Worm (Caenorhabditis elegans) whole organism, late embryonic: ENCODE data around the gene sru-13.

ENCODE experiments used
- C38D4.7 ChIP-seq: fragments of 200-800 bp; sonication (Bioruptor generic); optimal IDR thresholded peaks from 2 replicates; lab custom pipeline; 2018; ENCODE audit warnings: mild to moderate bottlenecking, missing genetic modification characterization, moderate library complexity, missing compliant biosample characterization
- K02D7.2 ChIP-seq: sonication (generic microtip); optimal IDR thresholded peaks from 2 replicates; lab custom pipeline; 2017; ENCODE audit warnings: mild to moderate bottlenecking, missing genetic modification characterization, missing compliant biosample characterization
- K09A11.1 ChIP-seq: sonication (generic microtip); optimal IDR thresholded peaks from 2 replicates; lab custom pipeline; 2017; ENCODE audit warnings: antibody characterized with exemption, mild to moderate bottlenecking, missing genetic modification characterization, missing compliant biosample characterization; ENCODE audit not compliant: insufficient read depth
- Y22D7AL.16 ChIP-seq: sonication (generic microtip); optimal IDR thresholded peaks from 2 replicates; lab custom pipeline; 2016; ENCODE audit warnings: missing genetic modification characterization, missing compliant biosample characterization
- ahr-1 ChIP-seq: sonication (generic microtip); optimal IDR thresholded peaks from 2 replicates; lab custom pipeline; 2016; ENCODE audit warnings: missing genetic modification characterization, missing compliant biosample characterization
- ceh-14 ChIP-seq: sonication (generic microtip); optimal IDR thresholded peaks from 2 replicates; lab custom pipeline; 2016; ENCODE audit warnings: missing genotype, missing genetic modification characterization, missing compliant biosample characterization
- ceh-19 ChIP-seq: fragments of 200-800 bp; sonication (Bioruptor generic); optimal IDR thresholded peaks from 2 replicates; lab custom pipeline; 2018; ENCODE audit warnings: mild to moderate bottlenecking, missing genetic modification characterization, missing compliant biosample characterization
- ceh-24 ChIP-seq: sonication (generic microtip); optimal IDR thresholded peaks from 2 replicates; lab custom pipeline; 2016; ENCODE audit warnings: mild to moderate bottlenecking, missing genetic modification characterization, missing compliant biosample characterization
- ceh-30 ChIP-seq: fragments of 150-350 bp; optimal IDR thresholded peaks from 2 replicates; lab custom pipeline; 2014; ENCODE audit warnings: missing biosample characterization, missing genetic modification characterization
- ceh-31 ChIP-seq: sonication (generic microtip); optimal IDR thresholded peaks from 2 replicates; lab custom pipeline; 2016; ENCODE audit warnings: missing genetic modification characterization, missing compliant biosample characterization
- ceh-45 ChIP-seq: fragments of 200-800 bp; sonication (Bioruptor generic); IDR thresholded peaks from 2 replicates; pipeline ENCODE4 v1.3.6; 2022; ENCODE audit warnings: missing genetic modification reagents, missing genetic modification characterization, missing compliant biosample characterization
- ceh-48 ChIP-seq: sonication (generic microtip); optimal IDR thresholded peaks from 2 replicates; lab custom pipeline; 2016; ENCODE audit warnings: missing genetic modification characterization, inconsistent platforms, missing compliant biosample characterization
- dmd-4 ChIP-seq: sonication (generic microtip); optimal IDR thresholded peaks from 2 replicates; lab custom pipeline; 2016; ENCODE audit warnings: borderline replicate concordance, missing genetic modification characterization, missing compliant biosample characterization
- elt-2 ChIP-seq: sonication (generic microtip); optimal IDR thresholded peaks from 2 replicates; lab custom pipeline; 2016; ENCODE audit warnings: missing genetic modification reagents, missing genetic modification characterization, missing compliant biosample characterization
- elt-4 ChIP-seq: sonication (generic microtip); optimal IDR thresholded peaks from 2 replicates; lab custom pipeline; 2016; ENCODE audit warnings: missing genetic modification characterization, missing compliant biosample characterization
- ets-4 ChIP-seq: sonication (generic microtip); optimal IDR thresholded peaks from 2 replicates; lab custom pipeline; 2016; ENCODE audit warnings: missing genetic modification characterization, missing compliant biosample characterization
- eyg-1 ChIP-seq: sonication (generic microtip); optimal IDR thresholded peaks from 2 replicates; lab custom pipeline; 2016; ENCODE audit warnings: missing genotype, missing genetic modification characterization, missing compliant biosample characterization
- fax-1 ChIP-seq: sonication (generic microtip); optimal IDR thresholded peaks from 2 replicates; lab custom pipeline; 2016; ENCODE audit warnings: missing genotype, missing genetic modification characterization, missing compliant biosample characterization
- fkh-10 ChIP-seq: fragments of 150-350 bp; optimal IDR thresholded peaks from 2 replicates; lab custom pipeline; 2014; ENCODE audit warnings: missing biosample characterization, missing genetic modification reagents, missing genetic modification characterization
- hlh-13 ChIP-seq: fragments of 200-800 bp; sonication (Bioruptor generic); optimal IDR thresholded peaks from 2 replicates; lab custom pipeline; 2018; ENCODE audit warnings: mild to moderate bottlenecking, missing genetic modification characterization, missing compliant biosample characterization
- hlh-15 ChIP-seq: sonication (generic microtip); optimal IDR thresholded peaks from 2 replicates; lab custom pipeline; 2016; ENCODE audit warnings: missing genetic modification characterization, missing compliant biosample characterization
- hlh-6 ChIP-seq: sonication (generic microtip); optimal IDR thresholded peaks from 2 replicates; lab custom pipeline; 2016; ENCODE audit warnings: missing genotype, missing genetic modification characterization, missing compliant biosample characterization
- hlh-8 ChIP-seq: sonication (generic microtip); optimal IDR thresholded peaks from 2 replicates; lab custom pipeline; 2016; ENCODE audit warnings: missing genotype, missing genetic modification characterization, missing compliant biosample characterization
- lim-6 ChIP-seq: sonication (generic microtip); optimal IDR thresholded peaks from 2 replicates; lab custom pipeline; 2016; ENCODE audit warnings: missing genetic modification characterization, missing compliant biosample characterization
- lin-11 ChIP-seq: fragments of 200-800 bp; sonication (Bioruptor generic); optimal IDR thresholded peaks from 2 replicates; lab custom pipeline; 2018; ENCODE audit warnings: mild to moderate bottlenecking, missing genetic modification characterization, missing compliant biosample characterization
- mec-3 ChIP-seq: sonication (generic microtip); optimal IDR thresholded peaks from 2 replicates; lab custom pipeline; 2016; ENCODE audit warnings: borderline replicate concordance, missing genetic modification characterization, missing compliant biosample characterization
- nfya-1 ChIP-seq: sonication (generic microtip); optimal IDR thresholded peaks from 2 replicates; lab custom pipeline; 2017; ENCODE audit warnings: missing genetic modification characterization, mild to moderate bottlenecking, missing compliant biosample characterization, antibody characterized with exemption, moderate library complexity
- npax-4 ChIP-seq: sonication (generic microtip); optimal IDR thresholded peaks from 2 replicates; lab custom pipeline; 2016; ENCODE audit warnings: missing genetic modification characterization, missing compliant biosample characterization
- pat-9 ChIP-seq: fragments of 200-800 bp; sonication (Bioruptor generic); optimal IDR thresholded peaks from 2 replicates; lab custom pipeline; 2018; ENCODE audit warnings: mild to moderate bottlenecking, missing genetic modification characterization, moderate library complexity, missing compliant biosample characterization
- pax-1 ChIP-seq: fragments of 150-350 bp; optimal IDR thresholded peaks from 2 replicates; lab custom pipeline; 2014; ENCODE audit warnings: missing biosample characterization, missing genetic modification characterization
- pha-2 ChIP-seq: sonication (generic microtip); optimal IDR thresholded peaks from 2 replicates; lab custom pipeline; 2017; ENCODE audit warnings: mild to moderate bottlenecking, missing genetic modification characterization, missing compliant biosample characterization
- pha-4 ChIP-seq: fragments of 150-350 bp; optimal IDR thresholded peaks from 2 replicates; lab custom pipeline; 2018; ENCODE audit warnings: missing biosample characterization, missing genetic modification reagents, missing genetic modification characterization
- rnt-1 ChIP-seq: sonication (generic microtip); optimal IDR thresholded peaks from 2 replicates; lab custom pipeline; 2016; ENCODE audit warnings: missing genetic modification characterization, missing compliant biosample characterization
- sdc-2 ChIP-seq: sonication (generic microtip); optimal IDR thresholded peaks from 2 replicates; lab custom pipeline; 2016; ENCODE audit warnings: missing genotype, missing genetic modification characterization, missing compliant biosample characterization
- sox-2 ChIP-seq: fragments of 200-800 bp; sonication (Bioruptor generic); IDR thresholded peaks from 2 replicates; pipeline ENCODE4 v1.3.6; 2022; ENCODE audit warnings: missing genetic modification reagents, missing genetic modification characterization, missing compliant biosample characterization
- sox-4 ChIP-seq: sonication (generic microtip); optimal IDR thresholded peaks from 2 replicates; lab custom pipeline; 2017; ENCODE audit warnings: mild to moderate bottlenecking, missing genetic modification characterization, inconsistent platforms, missing compliant biosample characterization
- syd-9 ChIP-seq: sonication (generic microtip); optimal IDR thresholded peaks from 2 replicates; lab custom pipeline; 2016; ENCODE audit warnings: mild to moderate bottlenecking, missing genetic modification characterization, moderate library complexity, missing compliant biosample characterization
- tbx-7 ChIP-seq: sonication (generic microtip); optimal IDR thresholded peaks from 2 replicates; lab custom pipeline; 2016; ENCODE audit warnings: missing genotype, missing genetic modification characterization, missing compliant biosample characterization
- unc-3 ChIP-seq, 2 experiments: fragments of 200-800 bp in 1 of 2; sonication (Bioruptor generic) in 1 of 2; sonication (generic microtip) in 1 of 2; conservative IDR thresholded peaks in 1 of 2; optimal IDR thresholded peaks in 1 of 2; 2 replicates each; pipeline versions ENCODE4 v1.3.6 to Lab custom; 2016 to 2022; ENCODE audit warnings: missing compliant biosample characterization in 2 of 2, missing genetic modification characterization in 2 of 2, missing genetic modification reagents in 1 of 2
- unc-42 ChIP-seq: sonication (generic microtip); optimal IDR thresholded peaks from 2 replicates; lab custom pipeline; 2016; ENCODE audit warnings: missing genotype, missing genetic modification characterization, missing compliant biosample characterization
- ztf-16 ChIP-seq: sonication (generic microtip); optimal IDR thresholded peaks from 2 replicates; lab custom pipeline; 2017; ENCODE audit warnings: missing genetic modification characterization, missing compliant biosample characterization

Gene sru-13

DNA sequence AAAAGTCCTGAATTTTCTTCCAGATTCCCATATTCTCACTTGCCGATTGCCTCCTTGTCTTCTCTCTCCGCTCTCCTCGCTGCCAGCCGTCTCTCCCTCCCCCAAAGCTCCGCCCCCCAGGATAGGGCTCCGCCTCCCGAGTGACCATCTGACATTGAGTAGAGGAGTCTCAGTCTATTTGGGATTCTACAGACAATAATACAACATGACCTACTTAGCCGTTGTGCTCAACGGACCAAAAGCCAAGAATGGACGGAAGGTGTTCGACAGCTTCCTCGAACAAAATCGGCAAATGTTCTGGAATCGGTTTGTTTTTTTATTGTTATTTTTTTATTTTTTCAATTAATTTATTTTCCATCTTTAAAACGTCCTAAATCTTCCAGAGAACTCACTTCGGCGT lies 19.6 kb upstream of the sru-13 start, which contains the start of gene ham-1:
ham-1 (plus strand) TSS at position 173 of the 400 bp plus-strand sequence.
- TF ChIP-seq ceh-14 (no peak), ztf-16 (tag; lab: Kevin White, UChicago) (no peak), eyg-1 (tag; lab: Kevin White, UChicago) (no peak), sox-4 (no peak), pax-1 (tag; lab: Kevin White, UChicago) (no peak), fax-1 (no peak), elt-4 (tag; lab: Kevin White, UChicago) (no peak), sox-2 (GFP tag; lab: Robert Waterston, UW) (no peak), tbx-7 (no peak), ceh-45 (no peak), ceh-24 (tag; lab: Kevin White, UChicago) (no peak)

DNA sequence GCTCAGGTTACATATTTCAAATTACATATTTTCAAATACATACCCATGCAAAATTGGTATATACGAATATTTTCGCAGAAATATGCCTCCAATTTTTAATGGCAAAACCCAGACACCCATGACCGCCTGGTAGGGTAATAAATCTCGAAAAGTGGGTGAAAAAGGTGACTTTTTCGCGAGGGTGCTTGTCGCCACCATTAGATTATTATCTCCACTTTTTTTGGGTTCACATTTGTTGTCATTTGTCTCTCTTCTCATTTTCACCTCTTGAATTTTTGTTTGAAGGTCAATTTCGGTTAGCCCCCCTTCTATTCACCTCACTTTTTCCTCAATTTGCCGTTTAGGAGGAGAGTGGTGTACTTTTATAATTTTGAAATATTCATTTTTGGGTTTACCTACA lies 17.8 kb upstream of the sru-13 start:
- TF ChIP-seq syd-9 (tag; lab: Kevin White, UChicago), result no peak
- TF ChIP-seq ceh-45, result no peak
- TF ChIP-seq ceh-19 (GFP tag; lab: Kevin White, UChicago), result no peak
- no peak for TF ChIP-seq unc-42 (tag; lab: Kevin White, UChicago)
- TF ChIP-seq rnt-1, result no peak
- no peak for TF ChIP-seq K09A11.1 (tag; lab: Kevin White, UChicago)
- no peak for TF ChIP-seq hlh-15 (tag; lab: Kevin White, UChicago)

DNA sequence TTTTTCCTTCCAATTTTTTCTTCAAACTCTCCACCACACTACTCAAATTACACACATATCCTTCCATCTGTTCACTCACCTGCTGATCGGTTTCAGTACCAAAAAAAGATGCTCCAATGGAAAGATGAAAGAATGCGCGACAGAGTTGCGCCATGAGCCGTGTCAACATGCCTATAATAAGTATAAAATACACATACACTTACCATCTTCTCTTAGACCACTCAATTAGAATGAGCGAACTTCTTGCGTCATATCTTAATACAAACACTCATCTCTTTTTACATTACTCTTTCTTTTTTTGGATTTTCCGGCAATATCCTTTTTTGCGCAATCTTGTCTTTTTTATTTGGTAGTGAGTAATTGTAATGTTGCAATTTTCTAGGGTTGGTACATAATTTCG lies 15.3 kb upstream of the sru-13 start:
- no peak for TF ChIP-seq Y22D7AL.16 (tag; lab: Kevin White, UChicago)
- no peak for TF ChIP-seq ets-4 (tag; lab: Kevin White, UChicago)
- TF ChIP-seq mec-3, result no peak
- TF ChIP-seq ahr-1 (tag; lab: Kevin White, UChicago), result no peak
- TF ChIP-seq ceh-31 (tag; lab: Kevin White, UChicago), result no peak

DNA sequence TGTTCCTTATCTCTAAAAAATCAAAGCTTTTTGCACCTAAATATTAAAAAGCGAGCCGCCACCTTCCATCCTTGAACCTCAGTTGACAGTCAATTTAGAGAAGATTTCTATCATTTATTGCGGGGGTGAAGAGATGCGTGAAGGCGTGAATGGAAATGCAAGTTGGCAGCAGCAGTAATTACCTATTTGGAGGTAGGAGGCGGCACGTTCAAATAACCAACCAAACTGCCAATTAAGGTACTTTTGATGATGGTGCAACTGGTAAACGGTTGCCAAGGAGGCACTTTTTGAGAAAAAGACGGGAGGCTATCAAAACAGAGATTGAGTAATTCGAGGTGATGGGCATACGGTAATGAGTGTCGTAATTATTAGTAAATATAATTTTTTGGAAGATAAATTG lies 13.9 kb upstream of the sru-13 start:
- TF ChIP-seq pat-9 (tag; lab: Kevin White, UChicago) (no peak), eyg-1 (tag; lab: Kevin White, UChicago) (no peak), lim-6 (tag; lab: Kevin White, UChicago) (no peak), hlh-8 (no peak), hlh-15 (tag; lab: Kevin White, UChicago) (no peak), ceh-30 (tag; lab: Kevin White, UChicago) (no peak), ahr-1 (tag; lab: Kevin White, UChicago) (no peak), npax-4 (no peak), C38D4.7 (no peak), sdc-2 (tag; lab: Kevin White, UChicago) (no peak), mec-3 (no peak), pha-4 (tag; lab: Kevin White, UChicago) (no peak), pha-2 (tag; lab: Kevin White, UChicago) (no peak), elt-2 (tag; lab: Kevin White, UChicago) (no peak), hlh-13 (no peak)
- TF ChIP-seq, all 69 proteins: peak for 0

DNA sequence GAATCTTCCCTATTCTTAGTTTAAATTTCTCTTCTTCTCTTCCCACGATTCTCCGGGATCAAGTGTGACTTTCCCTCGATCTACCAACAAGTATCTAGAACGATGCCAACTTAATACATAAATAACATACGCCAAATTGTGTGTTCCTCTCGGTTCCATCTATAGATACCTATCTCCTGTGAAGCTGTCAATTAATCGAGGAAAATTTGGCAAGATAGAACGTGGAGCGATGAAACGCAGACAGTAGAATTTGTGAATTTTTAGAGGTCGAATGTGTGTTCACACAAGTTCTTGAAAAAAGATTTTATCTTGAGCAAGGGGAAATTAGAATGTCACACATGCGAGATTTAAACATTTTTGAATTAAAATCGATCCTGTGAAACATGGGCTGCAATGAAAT lies 9.0 kb upstream of the sru-13 start:
- no peak for TF ChIP-seq hlh-6 (tag; lab: Kevin White, UChicago)
- no peak for TF ChIP-seq K02D7.2 (tag; lab: Kevin White, UChicago)
- TF ChIP-seq pat-9 (tag; lab: Kevin White, UChicago), result no peak
- no peak for TF ChIP-seq ceh-48 (tag; lab: Kevin White, UChicago)
- TF ChIP-seq nfya-1 (tag; lab: Kevin White, UChicago), result no peak
- TF ChIP-seq Y22D7AL.16 (tag; lab: Kevin White, UChicago), result no peak
- TF ChIP-seq unc-3 (GFP tag; conservative IDR thresholded peaks at IDR 0.05; lab: Robert Waterston, UW), result no peak
- TF ChIP-seq unc-3 (tag; optimal IDR thresholded peaks at IDR 0.05; lab: Kevin White, UChicago), result no peak
- no peak for TF ChIP-seq fax-1
- TF ChIP-seq pax-1 (tag; lab: Kevin White, UChicago), result no peak
- TF ChIP-seq fkh-10 (GFP tag; lab: Kevin White, UChicago), result no peak
- TF ChIP-seq lin-11, result no peak
- no peak for TF ChIP-seq dmd-4 (tag; lab: Kevin White, UChicago)
- no peak for TF ChIP-seq ceh-45
- no peak for TF ChIP-seq sox-2 (GFP tag; lab: Robert Waterston, UW)
